Worm (Caenorhabditis elegans): ENCODE data around the gene irld-3.

irld-3 gene

DNA sequence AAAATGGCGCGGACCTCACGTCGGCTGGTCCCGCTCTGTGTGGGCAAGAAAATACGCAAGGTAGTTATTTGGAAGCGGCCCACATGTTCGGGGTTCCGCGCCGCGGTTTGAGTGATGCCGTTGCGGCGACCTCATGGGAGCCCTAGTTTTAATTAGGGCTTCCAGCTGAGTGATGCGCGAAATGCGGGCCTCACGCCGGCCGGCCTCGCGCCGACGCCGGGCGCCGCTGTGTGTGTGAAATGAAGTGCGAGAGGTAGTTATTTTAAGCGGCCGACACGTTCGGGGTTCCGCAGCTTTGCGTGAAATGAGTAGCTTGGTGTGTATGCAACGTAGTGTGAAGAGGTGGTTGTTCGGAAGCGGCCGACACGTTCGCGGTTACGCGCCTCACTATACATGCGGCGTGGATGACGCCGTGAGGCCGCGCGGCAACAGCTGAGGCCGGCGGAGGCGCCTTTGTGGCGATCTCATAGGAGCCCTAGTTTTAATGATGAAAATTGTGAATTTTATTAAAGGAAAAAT is 11.6 kb upstream of the irld-3 start:
- TF ChIP-seq nhr-41 (GFP tag; IDR thresholded peaks at IDR 0.05) = 0 out of 2 replicates have a peak, but pooled peaks have one; percentile 6
- no peak for TF ChIP-seq lin-39 (tag; optimal IDR thresholded peaks at IDR 0.05)
- no peak for TF ChIP-seq T26A8.4 (GFP tag; IDR thresholded peaks at IDR 0.05)
- TF ChIP-seq Y75B8A.6 (GFP tag; IDR thresholded peaks at IDR 0.05) = no peak
- 0 out of 2 replicates have a peak, but pooled peaks have one; percentile 38 for TF ChIP-seq saeg-2 (GFP tag; IDR thresholded peaks at IDR 0.05)
- no peak for TF ChIP-seq rbr-2 (tag; optimal IDR thresholded peaks at IDR 0.05)
- no peak for TF ChIP-seq Y105C5A.15 (GFP tag; IDR thresholded peaks at IDR 0.05)
- peak; percentile 91 for TF ChIP-seq set-16 (GFP tag; IDR thresholded peaks at IDR 0.05)
- peak; percentile 73 for TF ChIP-seq aha-1 (tag)

- TF ChIP-seq ztf-7 (tag; optimal IDR thresholded peaks at IDR 0.05) (no peak), aha-1 (tag) (peak; percentile 6)
These were observed 8.5 kb upstream of the irld-3 start, which contains the start of gene srab-11 for ce11 chrV:3146932-3147331. Gene srab-11 (minus strand): TSS chrV:3147032.

DNA sequence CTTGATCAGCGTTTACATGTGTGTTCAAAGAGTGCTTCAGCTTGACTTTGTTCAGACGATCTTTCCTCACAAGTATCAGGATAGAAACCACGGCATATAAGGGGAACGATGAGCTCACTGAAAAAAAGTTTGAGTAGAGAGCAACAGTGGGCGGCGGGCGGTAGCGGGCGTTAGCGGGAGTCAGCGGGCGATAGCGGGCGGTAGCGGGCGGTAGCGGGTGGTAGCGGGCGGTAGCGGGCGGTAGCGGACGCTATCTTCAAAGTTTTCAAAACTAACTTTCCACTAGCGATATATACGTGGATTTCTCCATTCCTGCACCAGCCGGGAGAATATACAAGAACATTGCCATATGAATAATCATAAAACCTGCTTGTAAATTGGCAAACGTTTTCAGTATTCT is 6.9 kb upstream of the irld-3 start:
- TF ChIP-seq lin-38 (GFP tag; IDR thresholded peaks at IDR 0.05) (no peak), set-16 (GFP tag; IDR thresholded peaks at IDR 0.05) (peak; percentile 86)

- TF ChIP-seq zip-2 (tag; optimal IDR thresholded peaks at IDR 0.05) (no peak), duxl-1 (tag; optimal IDR thresholded peaks at IDR 0.05; ENCODE audit: poor library complexity) (no peak), nhr-42 (GFP tag; IDR thresholded peaks at IDR 0.05) (no peak), php-3 (GFP tag; IDR thresholded peaks at IDR 0.05) (no peak), nhr-48 (tag; optimal IDR thresholded peaks at IDR 0.05) (no peak), ceh-28 (tag; optimal IDR thresholded peaks at IDR 0.05) (no peak), ceh-20 (GFP tag; IDR thresholded peaks at IDR 0.05) (no peak), dpl-1 (GFP tag; optimal IDR thresholded peaks at IDR 0.05) (no peak), unc-62 (GFP tag; optimal IDR thresholded peaks at IDR 0.05 in 1 of 2) (no peak), unc-62 (tag; optimal IDR thresholded peaks at IDR 0.05) (no peak), pha-4 (GFP tag; IDR thresholded peaks at IDR 0.05) (no peak), pha-4 (tag; optimal IDR thresholded peaks at IDR 0.05) (no peak), R02D3.7 (tag; optimal IDR thresholded peaks at IDR 0.05) (no peak), set-16 (GFP tag; IDR thresholded peaks at IDR 0.05) (no peak), F10B5.3 (tag; optimal IDR thresholded peaks at IDR 0.05) (no peak)
These were observed 6.1 kb upstream of the irld-3 start, which contains the start of gene srab-10 for ce11 chrV:3144494-3144893. Gene srab-10 (minus strand): TSS chrV:3144594.

- no peak for TF ChIP-seq duxl-1 (tag; optimal IDR thresholded peaks at IDR 0.05; ENCODE audit: poor library complexity)
- TF ChIP-seq pqm-1 (tag; optimal IDR thresholded peaks at IDR 0.05) = no peak
- TF ChIP-seq hlh-11 (tag; optimal IDR thresholded peaks at IDR 0.05) = no peak
- TF ChIP-seq mep-1 (tag; optimal IDR thresholded peaks at IDR 0.05) = no peak
- TF ChIP-seq lir-3 (tag; optimal IDR thresholded peaks at IDR 0.05) = no peak
- TF ChIP-seq nhr-28 (tag; optimal IDR thresholded peaks at IDR 0.05) = no peak
These were observed 2.8 kb upstream of the irld-3 start, which contains the start of gene srab-9 for ce11 chrV:3141190-3141589. Gene srab-9 (minus strand): TSS chrV:3141290.

- TF ChIP-seq set-16 (GFP tag; IDR thresholded peaks at IDR 0.05) = peak; percentile 76
- no peak for TF ChIP-seq tag-97 (GFP tag; IDR thresholded peaks at IDR 0.05)
These were observed 5.1 kb downstream of the irld-3 start, which contains the start of gene F02C9.2 for ce11 chrV:3133293-3133755. Gene F02C9.2 (plus strand): TSS chrV:3133705.

ce11 chrV:3132116-3132515 is 6.3 kb downstream of the irld-3 start:
- TF ChIP-seq set-16 (GFP tag; IDR thresholded peaks at IDR 0.05) (peak; percentile 99), nhr-237 (tag; optimal IDR thresholded peaks at IDR 0.05) (no peak), Y48G9A.11 (GFP tag; IDR thresholded peaks at IDR 0.05) (peak; percentile 41; the same call in 1 of the 2 replicates), R02D3.7 (tag; optimal IDR thresholded peaks at IDR 0.05) (no peak), F44E2.7 (GFP tag; IDR thresholded peaks at IDR 0.05) (peak; percentile 62; the same call in 1 of the 2 replicates), egl-43 (GFP tag; IDR thresholded peaks at IDR 0.05) (0 out of 2 replicates have a peak, but pooled peaks have one; percentile 11), zag-1 (tag; optimal IDR thresholded peaks at IDR 0.05) (no peak)
